Worm (Caenorhabditis elegans): ENCODE data around the gene spig-3.
A peak's percentile ranks its signal among the peaks of the same experiment; 100 is the strongest.

Gene spig-3

ce11 chrV:14341672-14342071 lies 42.2 kb upstream of the spig-3 start, which contains the start of gene F47B8.10:
Gene F47B8.10, plus strand, starts transcription at chrV:14341972.
- TF ChIP-seq nhr-237 (tag; optimal IDR thresholded peaks at IDR 0.05) (no peak), daf-12 (tag; optimal IDR thresholded peaks at IDR 0.05) (no peak), mdl-1 (tag; optimal IDR thresholded peaks at IDR 0.05) (no peak), egl-5 (tag; optimal IDR thresholded peaks at IDR 0.05) (no peak), R02D3.7 (tag; optimal IDR thresholded peaks at IDR 0.05) (no peak), ama-1 (optimal IDR thresholded peaks at IDR 0.05) (no peak), pqm-1 (tag; optimal IDR thresholded peaks at IDR 0.05) (no peak)

- TF ChIP-seq nhr-76 (tag; optimal IDR thresholded peaks at IDR 0.05) = no peak
- TF ChIP-seq lin-15B (tag; optimal IDR thresholded peaks at IDR 0.05) = no peak
- TF ChIP-seq nhr-43 (tag; optimal IDR thresholded peaks at IDR 0.05; ENCODE audit: poor library complexity, severe bottlenecking) = no peak
- no peak for TF ChIP-seq ceh-28 (tag; optimal IDR thresholded peaks at IDR 0.05)
- no peak for TF ChIP-seq lsy-12 (tag; optimal IDR thresholded peaks at IDR 0.05)
- TF ChIP-seq nhr-23 (tag; optimal IDR thresholded peaks at IDR 0.05) = no peak
- TF ChIP-seq aly-2 (tag; optimal IDR thresholded peaks at IDR 0.05) = no peak
- TF ChIP-seq lin-39 (tag; optimal IDR thresholded peaks at IDR 0.05) = no peak
- no peak for TF ChIP-seq nhr-28 (tag; optimal IDR thresholded peaks at IDR 0.05)
- TF ChIP-seq zag-1 (tag; optimal IDR thresholded peaks at IDR 0.05) = no peak
- TF ChIP-seq nhr-67 (tag; optimal IDR thresholded peaks at IDR 0.05) = no peak
- no peak for TF ChIP-seq ZK546.5 (tag; optimal IDR thresholded peaks at IDR 0.05)
- no peak for TF ChIP-seq nfya-1 (tag; optimal IDR thresholded peaks at IDR 0.05; ENCODE audit: insufficient read depth)
- TF ChIP-seq egl-27 (tag; optimal IDR thresholded peaks at IDR 0.05) = no peak
- TF ChIP-seq R02D3.7 (tag; optimal IDR thresholded peaks at IDR 0.05) = no peak
- no peak for TF ChIP-seq egl-5 (tag; optimal IDR thresholded peaks at IDR 0.05)
Observed at ce11 chrV:14336655-14337054, 37.2 kb upstream of the spig-3 start, which contains the start of gene srm-6. Gene srm-6, plus strand, starts transcription at chrV:14336955.

- TF ChIP-seq fkh-2 (tag; optimal IDR thresholded peaks at IDR 0.05) = no peak
- TF ChIP-seq mdl-1 (tag; optimal IDR thresholded peaks at IDR 0.05) = no peak
- no peak for TF ChIP-seq nhr-77 (tag; optimal IDR thresholded peaks at IDR 0.05)
Observed at ce11 chrV:14334901-14335300, 35.4 kb upstream of the spig-3 start, which contains the start of gene srm-5. Gene srm-5, plus strand, starts transcription at chrV:14335201.

ce11 chrV:14333116-14333515 lies 33.6 kb upstream of the spig-3 start, which contains the start of gene srm-4:
Gene srm-4, plus strand, starts transcription at chrV:14333416.
- TF ChIP-seq lin-39 (tag; optimal IDR thresholded peaks at IDR 0.05) (no peak), nhr-77 (tag; optimal IDR thresholded peaks at IDR 0.05) (no peak), ztf-4 (tag; optimal IDR thresholded peaks at IDR 0.05) (no peak), eor-1 (tag; optimal IDR thresholded peaks at IDR 0.05) (no peak), ama-1 (optimal IDR thresholded peaks at IDR 0.05) (no peak), tbx-2 (tag; optimal IDR thresholded peaks at IDR 0.05) (no peak), nhr-76 (tag; optimal IDR thresholded peaks at IDR 0.05) (no peak)

ce11 chrV:14331477-14331876 lies 32.0 kb upstream of the spig-3 start, which contains the start of gene F47B8.8:
Gene F47B8.8, plus strand, starts transcription at chrV:14331733.
- TF ChIP-seq eor-1 (tag; optimal IDR thresholded peaks at IDR 0.05) (no peak), sea-2 (GFP tag; optimal IDR thresholded peaks at IDR 0.05) (no peak), nhr-25 (tag; optimal IDR thresholded peaks at IDR 0.05) (peak; percentile 4), nhr-28 (tag; optimal IDR thresholded peaks at IDR 0.05) (no peak)

- no peak for TF ChIP-seq elt-2 (tag; optimal IDR thresholded peaks at IDR 0.05)
- TF ChIP-seq nhr-76 (tag; optimal IDR thresholded peaks at IDR 0.05) = no peak
- no peak for TF ChIP-seq hmg-11 (tag; optimal IDR thresholded peaks at IDR 0.05)
Observed at ce11 chrV:14328806-14329205, 29.3 kb upstream of the spig-3 start, which contains the start of gene pepm-1. Gene pepm-1, plus strand, starts transcription at chrV:14329106.

ce11 chrV:14327776-14328175 lies 28.3 kb upstream of the spig-3 start, which contains the start of gene F47B8.5:
Gene F47B8.5, minus strand, starts transcription at chrV:14327876.
- no peak for TF ChIP-seq unc-62 (GFP tag; optimal IDR thresholded peaks at IDR 0.05)
- no peak for TF ChIP-seq nhr-11 (tag; optimal IDR thresholded peaks at IDR 0.05)
- TF ChIP-seq nhr-67 (tag; optimal IDR thresholded peaks at IDR 0.05) = no peak
- no peak for TF ChIP-seq daf-12 (tag; optimal IDR thresholded peaks at IDR 0.05)
- TF ChIP-seq nhr-28 (tag; optimal IDR thresholded peaks at IDR 0.05) = no peak
- TF ChIP-seq jun-1 (tag; optimal IDR thresholded peaks at IDR 0.05) = no peak
- no peak for TF ChIP-seq ceh-82 (tag; optimal IDR thresholded peaks at IDR 0.05)
- TF ChIP-seq zag-1 (tag; optimal IDR thresholded peaks at IDR 0.05) = no peak
- no peak for TF ChIP-seq nhr-77 (tag; optimal IDR thresholded peaks at IDR 0.05)
- no peak for TF ChIP-seq elt-2 (tag; optimal IDR thresholded peaks at IDR 0.05)
- no peak for TF ChIP-seq fos-1 (tag; optimal IDR thresholded peaks at IDR 0.05)
- no peak for TF ChIP-seq nhr-25 (tag; optimal IDR thresholded peaks at IDR 0.05)
- no peak for TF ChIP-seq ceh-28 (tag; optimal IDR thresholded peaks at IDR 0.05)

Measured in whole organism, L3 larva.